Worm (Caenorhabditis elegans) whole organism, early embryonic: ENCODE results near the gene C08B6.8.

ENCODE experiments used
- aly-1 ChIP-seq: sonication (generic microtip); optimal IDR thresholded peaks from 2 replicates; lab custom pipeline; 2016; ENCODE audit warnings: missing genetic modification characterization, missing compliant biosample characterization
- tra-4 ChIP-seq: sonication (generic microtip); optimal IDR thresholded peaks from 2 replicates; lab custom pipeline; 2017; ENCODE audit warnings: missing genetic modification characterization, missing compliant biosample characterization

DNA sequence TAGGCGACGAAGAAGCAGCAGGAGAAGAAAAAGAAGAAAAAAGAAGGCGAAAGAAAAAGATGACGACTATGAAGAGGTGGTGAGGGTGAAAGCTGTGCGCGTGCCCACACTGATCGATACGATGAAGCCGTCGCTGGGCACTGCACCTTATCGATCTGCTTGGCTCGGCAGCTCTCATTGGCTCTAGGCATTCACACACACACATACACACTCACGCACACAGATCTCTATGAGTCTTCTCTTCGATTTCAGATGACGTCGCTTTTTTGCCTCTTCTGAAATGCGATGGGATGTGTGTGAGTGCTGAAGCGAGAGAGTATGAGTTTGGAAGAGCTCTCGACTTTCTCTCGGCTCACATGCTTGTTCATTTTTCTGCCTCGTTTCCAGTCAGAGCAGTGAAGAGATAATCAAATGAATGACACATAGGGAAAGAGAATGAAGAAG is 40.2 kb downstream of the C08B6.8 start:
- no peak for TF ChIP-seq aly-1
- TF ChIP-seq tra-4 (tag; lab: Kevin White, UChicago), result no peak
